Worm (Caenorhabditis elegans) whole organism, L1 larva: Measurements from ENCODE around the gene acc-1.

ENCODE experiments used
- C04F5.9 ChIP-seq: sonication (generic microtip); optimal IDR thresholded peaks from 2 replicates; lab custom pipeline; 2016; ENCODE audit warnings: missing genetic modification characterization, missing compliant biosample characterization
- F16B12.6 ChIP-seq: fragments of 150-350 bp; optimal IDR thresholded peaks from 2 replicates; lab custom pipeline; 2014; ENCODE audit warnings: missing biosample characterization, missing genetic modification characterization
- Y116A8C.19 ChIP-seq: sonication (generic microtip); optimal IDR thresholded peaks from 2 replicates; lab custom pipeline; 2016; ENCODE audit warnings: missing compliant biosample characterization, missing genetic modification characterization, borderline replicate concordance
- alr-1 ChIP-seq: fragments of 200-800 bp; sonication (Bioruptor generic); optimal IDR thresholded peaks from 2 replicates; lab custom pipeline; 2018; ENCODE audit warnings: borderline replicate concordance, mild to moderate bottlenecking, missing genetic modification characterization, missing compliant biosample characterization
- aly-2 ChIP-seq: fragments of 150-350 bp; optimal IDR thresholded peaks from 2 replicates; lab custom pipeline; 2014; ENCODE audit warnings: missing biosample characterization, missing genetic modification characterization
- blmp-1 ChIP-seq: fragments of 150-350 bp; optimal IDR thresholded peaks from 2 replicates; lab custom pipeline; 2014; ENCODE audit warnings: missing biosample characterization, missing genetic modification characterization
- ceh-8 ChIP-seq: fragments of 200-800 bp; sonication (Bioruptor generic); optimal IDR thresholded peaks from 2 replicates; lab custom pipeline; 2018; ENCODE audit warnings: mild to moderate bottlenecking, missing genetic modification characterization, moderate library complexity, missing compliant biosample characterization
- ceh-82 ChIP-seq, 3 experiments: fragments of 150-350 bp in 1 of 3; sonication (generic microtip) in 2 of 3; optimal IDR thresholded peaks; 2 replicates each; lab custom pipeline; 2014 to 2017; ENCODE audit warnings: missing biosample characterization in 3 of 3, missing genetic modification characterization in 3 of 3
- ces-1 ChIP-seq: fragments of 150-350 bp; optimal IDR thresholded peaks from 2 replicates; lab custom pipeline; 2014; ENCODE audit warnings: missing biosample characterization, missing genetic modification reagents, missing genetic modification characterization
- dsc-1 ChIP-seq: sonication (generic microtip); optimal IDR thresholded peaks from 2 replicates; lab custom pipeline; 2016; ENCODE audit warnings: mild to moderate bottlenecking, missing genetic modification characterization, missing compliant biosample characterization
- efl-1 ChIP-seq, 4 experiments: fragments of 150-350 bp; optimal IDR thresholded peaks in 3 of 4; peaks in 1 of 4; 1 replicate in 1 of 4; 2 replicates in 3 of 4; lab custom pipeline; 2014; ENCODE audit warnings: missing biosample characterization in 2 of 4, missing genetic modification characterization in 2 of 4, missing genetic modification reagents in 2 of 4
- egl-13 ChIP-seq: sonication (generic microtip); optimal IDR thresholded peaks from 2 replicates; lab custom pipeline; 2016; ENCODE audit warnings: missing genotype, missing genetic modification reagents, missing genetic modification characterization, missing compliant biosample characterization
- elt-2 ChIP-seq: sonication (generic microtip); optimal IDR thresholded peaks from 2 replicates; lab custom pipeline; 2016; ENCODE audit warnings: missing genetic modification characterization, mild to moderate bottlenecking, inconsistent platforms, missing compliant biosample characterization, missing genetic modification reagents
- elt-3 ChIP-seq, 6 experiments: fragments of 150-350 bp in 1 of 6; sonication (generic microtip); optimal IDR thresholded peaks; 2 replicates each; lab custom pipeline; 2017 to 2018; ENCODE audit warnings: missing biosample characterization in 6 of 6, missing genetic modification characterization in 6 of 6, inconsistent platforms in 1 of 6
- ets-5 ChIP-seq: fragments of 200-800 bp; sonication (Bioruptor generic); IDR thresholded peaks from 2 replicates; pipeline ENCODE4 v1.3.6; 2022; ENCODE audit warnings: missing genetic modification characterization, missing compliant biosample characterization
- fkh-10 ChIP-seq: sonication (generic microtip); optimal IDR thresholded peaks from 2 replicates; lab custom pipeline; 2017; ENCODE audit warnings: missing biosample characterization, missing genetic modification reagents, missing genetic modification characterization
- fkh-4 ChIP-seq: sonication (generic microtip); optimal IDR thresholded peaks from 2 replicates; lab custom pipeline; 2016; ENCODE audit warnings: missing compliant biosample characterization, missing genetic modification characterization, borderline replicate concordance
- fkh-8 ChIP-seq: sonication (generic microtip); optimal IDR thresholded peaks from 2 replicates; lab custom pipeline; 2016; ENCODE audit warnings: mild to moderate bottlenecking, missing genetic modification characterization, missing compliant biosample characterization
- fos-1 ChIP-seq: fragments of 150-350 bp; optimal IDR thresholded peaks from 2 replicates; lab custom pipeline; 2014; ENCODE audit warnings: missing biosample characterization, missing genetic modification characterization
- irx-1 ChIP-seq: sonication (generic microtip); optimal IDR thresholded peaks from 2 replicates; lab custom pipeline; 2016; ENCODE audit warnings: missing genetic modification characterization, missing compliant biosample characterization
- jun-1 ChIP-seq: fragments of 150-350 bp; optimal IDR thresholded peaks from 2 replicates; lab custom pipeline; 2014; ENCODE audit warnings: missing biosample characterization, missing genetic modification reagents, missing genetic modification characterization
- lin-13 ChIP-seq: fragments of 150-350 bp; optimal IDR thresholded peaks from 2 replicates; lab custom pipeline; 2014; ENCODE audit warnings: missing biosample characterization, missing genetic modification reagents, missing genetic modification characterization
- lin-14 ChIP-seq: fragments of 200-800 bp; sonication (Bioruptor generic); optimal IDR thresholded peaks from 2 replicates; lab custom pipeline; 2018; ENCODE audit warnings: mild to moderate bottlenecking, missing genetic modification characterization, moderate library complexity, missing compliant biosample characterization
- lin-15B ChIP-seq: fragments of 150-350 bp; sonication (generic microtip); optimal IDR thresholded peaks from 3 replicates; lab custom pipeline; 2014; ENCODE audit warnings: missing biosample characterization, missing genetic modification characterization
- lin-35 ChIP-seq, 2 experiments: fragments of 150-350 bp; optimal IDR thresholded peaks; 2 replicates each; lab custom pipeline; 2014; ENCODE audit warnings: missing biosample characterization in 2 of 2, missing genetic modification characterization in 2 of 2, missing genetic modification reagents in 2 of 2
- lin-39 ChIP-seq: fragments of 150-350 bp; optimal IDR thresholded peaks from 2 replicates; lab custom pipeline; 2014; ENCODE audit warnings: missing biosample characterization, missing genetic modification reagents, missing genetic modification characterization
- lir-3 ChIP-seq: sonication (generic microtip); optimal IDR thresholded peaks from 2 replicates; lab custom pipeline; 2016; ENCODE audit warnings: mild to moderate bottlenecking, missing genetic modification characterization, moderate library complexity, missing compliant biosample characterization; ENCODE audit not compliant: poor library complexity
- mab-9 ChIP-seq: fragments of 200-800 bp; sonication (Bioruptor generic); IDR thresholded peaks from 2 replicates; pipeline ENCODE4 v1.3.6; 2022; ENCODE audit warnings: missing genetic modification reagents, missing genetic modification characterization, missing compliant biosample characterization
- mdl-1 ChIP-seq, 2 experiments: fragments of 150-350 bp; optimal IDR thresholded peaks; 2 replicates each; lab custom pipeline; 2014 to 2017; ENCODE audit warnings: missing biosample characterization in 2 of 2, missing genetic modification characterization in 2 of 2, inconsistent platforms in 1 of 2
- nhr-19 ChIP-seq: fragments of 200-800 bp; sonication (Bioruptor generic); conservative IDR thresholded peaks from 2 replicates; pipeline ENCODE4 v1.3.6; 2022; ENCODE audit warnings: missing genetic modification characterization, missing compliant biosample characterization
- nhr-20 ChIP-seq: sonication (generic microtip); optimal IDR thresholded peaks from 2 replicates; lab custom pipeline; 2016; ENCODE audit warnings: mild to moderate bottlenecking, missing genetic modification characterization, missing compliant biosample characterization
- nhr-28 ChIP-seq: fragments of 150-350 bp; optimal IDR thresholded peaks from 2 replicates; lab custom pipeline; 2014; ENCODE audit warnings: missing biosample characterization, missing genetic modification characterization
- nhr-71 ChIP-seq: sonication (generic microtip); optimal IDR thresholded peaks from 2 replicates; lab custom pipeline; 2016; ENCODE audit warnings: mild to moderate bottlenecking, missing genetic modification characterization, moderate library complexity, missing compliant biosample characterization
- nhr-76 ChIP-seq: sonication (generic microtip); optimal IDR thresholded peaks from 2 replicates; lab custom pipeline; 2017; ENCODE audit warnings: missing biosample characterization, missing genetic modification characterization
- nhr-84 ChIP-seq: sonication (generic microtip); optimal IDR thresholded peaks from 2 replicates; lab custom pipeline; 2017; ENCODE audit warnings: missing biosample characterization, missing genetic modification characterization
- nhr-85 ChIP-seq: sonication (generic microtip); peaks from one replicate; lab custom pipeline; 2016; ENCODE audit warnings: missing genetic modification characterization, inconsistent platforms, missing compliant biosample characterization
- pag-3 ChIP-seq: sonication (generic microtip); optimal IDR thresholded peaks from 2 replicates; lab custom pipeline; 2017; ENCODE audit warnings: missing genetic modification characterization, mild to moderate bottlenecking, missing compliant biosample characterization, antibody characterized with exemption, borderline replicate concordance; ENCODE audit not compliant: insufficient read depth
- pqm-1 ChIP-seq: sonication (generic microtip); optimal IDR thresholded peaks from 3 replicates; lab custom pipeline; 2017; ENCODE audit warnings: missing biosample characterization, missing genetic modification characterization
- snu-23 ChIP-seq: sonication (generic microtip); optimal IDR thresholded peaks from 2 replicates; lab custom pipeline; 2016; ENCODE audit warnings: missing genetic modification characterization, missing compliant biosample characterization
- sox-4 ChIP-seq: sonication (generic microtip); optimal IDR thresholded peaks from 2 replicates; lab custom pipeline; 2016; ENCODE audit warnings: missing genetic modification characterization, missing compliant biosample characterization
- sup-37 ChIP-seq: fragments of 200-800 bp; sonication (Bioruptor generic); optimal IDR thresholded peaks from 2 replicates; lab custom pipeline; 2018; ENCODE audit warnings: mild to moderate bottlenecking, missing genetic modification characterization, missing compliant biosample characterization
- swsn-7 ChIP-seq: sonication (generic microtip); optimal IDR thresholded peaks from 2 replicates; lab custom pipeline; 2016; ENCODE audit warnings: missing genetic modification characterization, missing compliant biosample characterization
- unc-86 ChIP-seq: sonication (generic microtip); optimal IDR thresholded peaks from 2 replicates; lab custom pipeline; 2016; ENCODE audit warnings: missing genetic modification characterization, missing compliant biosample characterization
- unc-98 ChIP-seq: fragments of 200-800 bp; sonication (Bioruptor generic); IDR thresholded peaks from 2 replicates; pipeline ENCODE4 v1.3.6; 2022; ENCODE audit warnings: missing genetic modification characterization, missing compliant biosample characterization
- xbp-1 ChIP-seq: sonication (generic microtip); optimal IDR thresholded peaks from 2 replicates; lab custom pipeline; 2016; ENCODE audit warnings: missing genetic modification characterization, missing compliant biosample characterization
- ztf-11 ChIP-seq, 2 experiments: sonication (generic microtip); optimal IDR thresholded peaks; 2 replicates each; lab custom pipeline; 2016 to 2017; ENCODE audit warnings: missing genetic modification characterization in 2 of 2, missing biosample characterization in 1 of 2, missing compliant biosample characterization in 1 of 2
- ztf-4 ChIP-seq: fragments of 150-350 bp; optimal IDR thresholded peaks from 2 replicates; lab custom pipeline; 2014; ENCODE audit warnings: missing biosample characterization, missing genetic modification characterization

Gene acc-1

DNA sequence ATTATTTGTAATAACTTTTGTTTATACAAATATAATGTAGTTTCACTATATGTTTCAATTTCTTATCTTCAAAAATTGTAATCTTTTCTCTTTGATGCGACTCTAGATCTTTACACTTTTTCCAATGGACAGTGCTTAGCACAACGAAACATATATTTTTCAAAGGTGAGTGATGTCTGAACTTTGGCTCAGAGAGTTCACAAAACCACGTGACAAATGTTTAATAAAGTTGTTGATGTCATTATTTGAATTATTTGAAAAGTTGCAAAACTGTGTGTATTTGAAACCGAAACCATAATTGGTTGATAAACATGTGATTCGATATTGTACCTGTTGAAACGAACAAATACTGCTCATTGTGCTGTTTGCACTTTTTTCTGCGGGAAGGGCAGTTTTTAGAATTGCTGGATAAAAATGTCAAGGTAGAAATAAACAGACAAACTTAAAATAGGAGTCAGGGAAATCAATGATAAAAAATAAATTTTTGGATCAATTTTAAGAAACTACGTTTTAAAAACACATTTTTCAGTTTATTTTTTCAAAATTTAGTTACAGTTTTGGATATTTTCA lies 10.3 kb downstream of the acc-1 start:
- TF ChIP-seq jun-1 (tag; lab: Kevin White, UChicago) (no peak), fkh-4 (tag; lab: Kevin White, UChicago) (no peak), sox-4 (tag; lab: Kevin White, UChicago) (no peak), nhr-85 (no peak), snu-23 (GFP tag; lab: Kevin White, UChicago) (peak; percentile 23), efl-1 (optimal IDR thresholded peaks at IDR 0.05; lab: Kevin White, UChicago) (no peak), efl-1 (GFP tag; optimal IDR thresholded peaks at IDR 0.05 in 1 of 2; lab: Kevin White, UChicago) (peak in 1 of 2 experiments; percentile 56), dsc-1 (tag; lab: Kevin White, UChicago) (no peak), mdl-1 (tag; optimal IDR thresholded peaks at IDR 0.05; lab: Kevin White, UChicago) (peak in 1 of 2 experiments; percentile 31), elt-2 (tag; lab: Kevin White, UChicago) (peak; percentile 65), lin-14 (peak; percentile 46), elt-3 (tag; optimal IDR thresholded peaks at IDR 0.05; lab: Kevin White, UChicago) (no peak), nhr-20 (tag; lab: Kevin White, UChicago) (peak; percentile 77), nhr-19 (GFP tag; lab: Robert Waterston, UW) (peak; percentile 10; the same call in 1 of the 2 replicates), ets-5 (GFP tag; lab: Robert Waterston, UW) (no peak), aly-2 (no peak), lin-35 (GFP tag; optimal IDR thresholded peaks at IDR 0.05; lab: Kevin White, UChicago) (peak in 1 of 2 experiments; percentile 14), egl-13 (tag; lab: Kevin White, UChicago) (no peak), fos-1 (tag; lab: Kevin White, UChicago) (no peak), nhr-71 (peak; percentile 64)

DNA sequence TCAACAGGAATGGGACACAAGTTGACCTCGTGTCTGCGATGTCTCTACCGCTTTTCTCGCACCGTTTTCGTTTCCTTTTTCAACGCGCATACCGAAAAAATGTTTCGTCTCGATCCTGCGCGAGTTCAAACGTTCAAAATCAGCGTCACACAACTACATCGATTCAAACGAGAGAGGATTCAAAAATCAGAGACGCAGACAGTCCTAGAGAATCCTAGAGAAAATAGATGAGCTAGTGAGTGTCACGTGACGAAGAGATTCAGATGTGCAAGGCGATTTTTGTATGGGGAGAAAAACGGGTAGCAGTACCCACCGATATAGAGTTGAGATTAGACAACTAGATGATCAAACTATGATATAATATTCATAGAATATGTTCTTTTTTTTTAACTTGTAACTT lies 12.1 kb downstream of the acc-1 start:
- TF ChIP-seq alr-1 (no peak), ceh-82 (tag; optimal IDR thresholded peaks at IDR 0.05; lab: Kevin White, UChicago) (peak in 2 of 3 experiments; percentile 1 to 31), nhr-19 (GFP tag; lab: Robert Waterston, UW) (peak; percentile 73), lin-39 (tag; lab: Kevin White, UChicago) (peak; percentile 30), mab-9 (GFP tag; lab: Robert Waterston, UW) (no peak), F16B12.6 (no peak), lin-14 (peak; percentile 86), efl-1 (optimal IDR thresholded peaks at IDR 0.05; lab: Kevin White, UChicago) (peak; percentile 51 to 56), efl-1 (GFP tag; optimal IDR thresholded peaks at IDR 0.05 in 1 of 2; lab: Kevin White, UChicago) (peak; percentile 30 to 95), irx-1 (tag; lab: Kevin White, UChicago) (peak; percentile 34), fkh-8 (no peak), ceh-8 (no peak), dsc-1 (tag; lab: Kevin White, UChicago) (no peak), jun-1 (tag; lab: Kevin White, UChicago) (peak; percentile 56), nhr-28 (tag; lab: Kevin White, UChicago) (no peak), pag-3 (no peak), aly-2 (no peak), nhr-76 (tag; lab: Kevin White, UChicago) (no peak), fos-1 (tag; lab: Kevin White, UChicago) (no peak), ztf-11 (tag; optimal IDR thresholded peaks at IDR 0.05; lab: Kevin White, UChicago) (no peak), nhr-85 (peak; percentile 98), lin-35 (GFP tag; optimal IDR thresholded peaks at IDR 0.05; lab: Kevin White, UChicago) (peak; percentile 39 to 75), xbp-1 (tag; lab: Kevin White, UChicago) (peak; percentile 57), swsn-7 (tag; lab: Kevin White, UChicago) (peak; percentile 59), sox-4 (tag; lab: Kevin White, UChicago) (no peak), blmp-1 (tag; lab: Kevin White, UChicago) (peak; percentile 77), ces-1 (GFP tag; lab: Kevin White, UChicago) (no peak), lin-15B (no peak), pqm-1 (no peak), fkh-10 (GFP tag; lab: Kevin White, UChicago) (no peak), Y116A8C.19 (tag; lab: Kevin White, UChicago) (no peak), lir-3 (tag; lab: Kevin White, UChicago) (peak; percentile 19), unc-86 (tag; lab: Kevin White, UChicago) (no peak), unc-98 (no peak), elt-3 (tag; optimal IDR thresholded peaks at IDR 0.05; lab: Kevin White, UChicago) (peak in 2 of 6 experiments; percentile 2 to 68), C04F5.9 (tag; lab: Kevin White, UChicago) (peak; percentile 24), sup-37 (GFP tag; lab: Kevin White, UChicago) (no peak), nhr-84 (tag; lab: Kevin White, UChicago) (no peak), lin-13 (GFP tag; lab: Kevin White, UChicago) (peak; percentile 1), mdl-1 (tag; optimal IDR thresholded peaks at IDR 0.05; lab: Kevin White, UChicago) (peak; percentile 8 to 70), ztf-4 (peak; percentile 25)
